Fruit fly (Drosophila melanogaster) whole organism, adult: Measurements from ENCODE around the gene CG7518.
A peak's percentile ranks its signal among the peaks of the same experiment; 100 is the strongest.

Source experiments
- CG11617 ChIP-seq: fragments of 200-800 bp; sonication (Bioruptor generic); optimal IDR thresholded peaks from 2 replicates; lab custom pipeline; 2017; ENCODE audit warnings: mild to moderate bottlenecking, missing biosample characterization, missing genetic modification reagents, missing genetic modification characterization
- CG14711 ChIP-seq: fragments of 200-800 bp; sonication (Bioruptor generic); optimal IDR thresholded peaks from 2 replicates; lab custom pipeline; 2018; ENCODE audit warnings: missing biosample characterization, mild to moderate bottlenecking, missing genetic modification characterization, moderate library complexity
- CG5204 ChIP-seq: fragments of 200-800 bp; sonication (Bioruptor generic); optimal IDR thresholded peaks from 2 replicates; lab custom pipeline; 2016; ENCODE audit warnings: missing biosample characterization, missing genetic modification characterization
- CG7101 ChIP-seq: fragments of 200-800 bp; sonication (Bioruptor generic); optimal IDR thresholded peaks from 2 replicates; lab custom pipeline; 2018; ENCODE audit warnings: missing biosample characterization, mild to moderate bottlenecking, missing genetic modification characterization, moderate library complexity
- Clk ChIP-seq: fragments of 200-800 bp; sonication (Bioruptor generic); optimal IDR thresholded peaks from 2 replicates; lab custom pipeline; 2017; ENCODE audit warnings: missing biosample characterization, missing genetic modification characterization
- Crg-1 ChIP-seq: fragments of 200-800 bp; sonication (Bioruptor generic); optimal IDR thresholded peaks from 2 replicates; lab custom pipeline; 2016; ENCODE audit warnings: missing biosample characterization, missing genetic modification characterization
- Mnt ChIP-seq: fragments of 200-800 bp; sonication (Bioruptor generic); optimal IDR thresholded peaks from 2 replicates; lab custom pipeline; 2016; ENCODE audit warnings: missing biosample characterization, mild to moderate bottlenecking, missing genetic modification characterization
- bab1 ChIP-seq: fragments of 200-800 bp; sonication (Bioruptor generic); optimal IDR thresholded peaks from 3 replicates; lab custom pipeline; 2019; ENCODE audit warnings: missing biosample characterization, mild to moderate bottlenecking, missing genetic modification characterization, moderate library complexity
- cic ChIP-seq: fragments of 200-800 bp; sonication (Bioruptor generic); optimal IDR thresholded peaks from 2 replicates; lab custom pipeline; 2017; ENCODE audit warnings: missing biosample characterization, mild to moderate bottlenecking, missing genetic modification characterization, moderate library complexity
- cnc ChIP-seq, 2 experiments: fragments of >200 bp; optimal IDR thresholded peaks; 2 replicates each; lab custom pipeline; 2017
- kay ChIP-seq: fragments of 200-800 bp; sonication (Bioruptor generic); peaks from one replicate; lab custom pipeline; 2016; ENCODE audit warnings: missing biosample characterization, missing genetic modification characterization, borderline replicate concordance
- pad ChIP-seq: fragments of 200-800 bp; sonication (Bioruptor generic); optimal IDR thresholded peaks from 3 replicates; lab custom pipeline; 2017; ENCODE audit warnings: missing biosample characterization, missing genetic modification characterization, mild to moderate bottlenecking, moderate library complexity, missing genetic modification reagents
- tj ChIP-seq: fragments of 200-800 bp; sonication (Bioruptor generic); optimal IDR thresholded peaks from 3 replicates; lab custom pipeline; 2017; ENCODE audit warnings: missing biosample characterization, mild to moderate bottlenecking, missing genetic modification characterization, moderate library complexity
- toe ChIP-seq: fragments of 200-800 bp; sonication (Bioruptor generic); optimal IDR thresholded peaks from 2 replicates; lab custom pipeline; 2016; ENCODE audit warnings: missing biosample characterization, missing genetic modification characterization

DNA sequence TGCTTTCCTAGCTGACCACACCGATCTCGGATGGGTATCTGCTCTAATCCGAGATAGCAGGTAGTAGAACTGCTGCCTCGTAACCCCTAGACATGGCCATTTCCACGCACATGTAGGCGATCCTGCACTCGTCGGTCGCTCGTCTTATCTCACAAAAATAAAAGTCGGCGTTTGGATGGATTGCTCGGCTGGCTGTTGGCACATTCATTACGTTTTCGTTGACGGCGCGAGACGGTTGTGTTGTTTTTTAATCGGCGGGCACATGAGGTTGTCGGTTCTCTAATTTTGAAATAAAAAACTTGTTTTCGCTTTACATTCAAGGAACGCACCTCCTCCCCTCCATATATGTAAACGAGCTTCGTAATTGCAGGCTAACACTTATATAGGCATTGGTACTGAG, 34.4 kb downstream of the CG7518 start, which contains the start of gene ry:
- no peak for TF ChIP-seq CG5204 (GFP tag; lab: Kevin White, UChicago)
- peak; percentile 84 for TF ChIP-seq cic (GFP tag; lab: Kevin White, UChicago)
- TF ChIP-seq CG7101: no peak
- peak; percentile 70 for TF ChIP-seq Mnt
- no peak for TF ChIP-seq CG11617
- TF ChIP-seq Clk (GFP tag; lab: Kevin White, UChicago): no peak
- no peak for TF ChIP-seq pad (GFP tag; lab: Kevin White, UChicago)
- no peak for TF ChIP-seq bab1 (GFP tag; lab: Kevin White, UChicago)
- no peak for TF ChIP-seq Crg-1 (GFP tag; lab: Kevin White, UChicago)
- no peak for TF ChIP-seq tj (GFP tag; lab: Kevin White, UChicago)
- TF ChIP-seq toe (GFP tag; lab: Kevin White, UChicago): no peak
- TF ChIP-seq CG14711 (tag; lab: Kevin White, UChicago): no peak
- no peak for TF ChIP-seq cnc (optimal IDR thresholded peaks at IDR 0.05; lab: Kevin White, UChicago)
- no peak for TF ChIP-seq kay (GFP tag; lab: Kevin White, UChicago)
